Worm (Caenorhabditis elegans): ENCODE results near the gene C28C12.11.

ce11 chrIV:8514546-8514945 is 40.7 kb downstream of the C28C12.11 start:
- TF ChIP-seq unc-62 (GFP tag; optimal IDR thresholded peaks at IDR 0.05): no peak
- no peak for TF ChIP-seq pha-4 (tag; optimal IDR thresholded peaks at IDR 0.05)
- no peak for TF ChIP-seq mep-1 (tag; optimal IDR thresholded peaks at IDR 0.05)
- TF ChIP-seq lsy-2 (tag; optimal IDR thresholded peaks at IDR 0.05): no peak
- no peak for TF ChIP-seq elt-1 (tag; optimal IDR thresholded peaks at IDR 0.05; ENCODE audit: borderline replicate concordance, insufficient read depth)
- no peak for TF ChIP-seq sem-2 (GFP tag; optimal IDR thresholded peaks at IDR 0.05)
- no peak for TF ChIP-seq nhr-12 (tag; optimal IDR thresholded peaks at IDR 0.05)
- TF ChIP-seq mab-5 (tag; optimal IDR thresholded peaks at IDR 0.05): no peak
- no peak for TF ChIP-seq drap-1 (GFP tag; optimal IDR thresholded peaks at IDR 0.05)
- no peak for TF ChIP-seq ceh-39 (tag; optimal IDR thresholded peaks at IDR 0.05)
- no peak for TF ChIP-seq snpc-4 (tag; optimal IDR thresholded peaks at IDR 0.05)
- TF ChIP-seq unc-39 (tag; optimal IDR thresholded peaks at IDR 0.05): no peak

Measured in whole organism, mixed stage, embryonic.